Worm (Caenorhabditis elegans) whole organism, L1 larva: Measurements from ENCODE around the gene F35G2.3.

Source experiments
- ceh-88 ChIP-seq: fragments of 200-800 bp; sonication (Bioruptor generic); IDR thresholded peaks from 2 replicates; pipeline ENCODE4 v1.3.6; 2022; ENCODE audit warnings: missing genetic modification characterization, missing compliant biosample characterization
- grh-1 ChIP-seq: fragments of 200-800 bp; sonication (Bioruptor generic); IDR thresholded peaks from 2 replicates; pipeline ENCODE4 v1.3.6; 2022; ENCODE audit warnings: missing genetic modification reagents, missing genetic modification characterization, missing compliant biosample characterization
- lin-35 ChIP-seq, 2 experiments: fragments of 150-350 bp; optimal IDR thresholded peaks; 2 replicates each; lab custom pipeline; 2014; ENCODE audit warnings: missing biosample characterization in 2 of 2, missing genetic modification characterization in 2 of 2, missing genetic modification reagents in 2 of 2
- snpc-4 ChIP-seq: fragments of 150-350 bp; optimal IDR thresholded peaks from 2 replicates; lab custom pipeline; 2014; ENCODE audit warnings: missing biosample characterization, missing genetic modification characterization
- unc-62 ChIP-seq: fragments of 150-350 bp; optimal IDR thresholded peaks from 2 replicates; lab custom pipeline; 2014; ENCODE audit warnings: missing biosample characterization, missing genetic modification reagents, missing genetic modification characterization

- no peak for TF ChIP-seq lin-35 (GFP tag; optimal IDR thresholded peaks at IDR 0.05; lab: Kevin White, UChicago)
- TF ChIP-seq snpc-4 (tag; lab: Kevin White, UChicago): no peak
- TF ChIP-seq ceh-88 (GFP tag; lab: Robert Waterston, UW): no peak
- TF ChIP-seq grh-1 (GFP tag; lab: Robert Waterston, UW): no peak
- no peak for TF ChIP-seq unc-62 (GFP tag; lab: Kevin White, UChicago)
Observed at ce11 chrIV:12207454-12207853, 2.0 kb upstream of the F35G2.3 start.
